Worm (Caenorhabditis elegans): Measurements from ENCODE around the gene pat-4.
A peak's percentile ranks its signal among the peaks of the same experiment; 100 is the strongest.

Gene pat-4

DNA sequence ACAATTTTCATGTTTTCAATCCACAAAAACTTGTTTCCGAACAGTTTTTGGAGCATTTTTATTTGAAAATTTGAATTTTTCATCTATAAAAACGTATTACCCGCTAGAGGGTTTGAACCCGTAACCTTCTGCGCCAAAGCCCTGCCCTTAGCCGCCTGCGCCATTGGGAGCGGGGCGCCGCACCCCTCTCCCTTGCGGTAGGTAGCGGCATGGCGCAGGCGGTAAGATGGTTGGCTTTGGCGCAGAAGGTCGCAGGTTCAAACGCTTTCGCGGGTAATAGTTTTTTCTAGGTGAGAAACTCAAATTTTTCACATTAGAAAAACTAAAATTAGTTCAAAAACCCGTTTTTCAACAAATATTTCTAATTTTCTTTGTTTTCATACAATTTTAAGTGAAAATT lies 43.0 kb downstream of the pat-4 start:
- peak; percentile 73 for TF ChIP-seq zfh-2 (GFP tag; conservative IDR thresholded peaks at IDR 0.05)
- 0 out of 2 replicates have a peak, but pooled peaks have one; percentile 8 for TF ChIP-seq pbrm-1 (GFP tag; IDR thresholded peaks at IDR 0.05)
- peak; percentile 29; the same call in 1 of the 2 replicates for TF ChIP-seq egrh-3 (GFP tag; IDR thresholded peaks at IDR 0.05)
- TF ChIP-seq D2030.7 (GFP tag; IDR thresholded peaks at IDR 0.05), result 0 out of 2 replicates have a peak, but pooled peaks have one; percentile 35
- TF ChIP-seq dpl-1 (GFP tag; optimal IDR thresholded peaks at IDR 0.05), result no peak

DNA sequence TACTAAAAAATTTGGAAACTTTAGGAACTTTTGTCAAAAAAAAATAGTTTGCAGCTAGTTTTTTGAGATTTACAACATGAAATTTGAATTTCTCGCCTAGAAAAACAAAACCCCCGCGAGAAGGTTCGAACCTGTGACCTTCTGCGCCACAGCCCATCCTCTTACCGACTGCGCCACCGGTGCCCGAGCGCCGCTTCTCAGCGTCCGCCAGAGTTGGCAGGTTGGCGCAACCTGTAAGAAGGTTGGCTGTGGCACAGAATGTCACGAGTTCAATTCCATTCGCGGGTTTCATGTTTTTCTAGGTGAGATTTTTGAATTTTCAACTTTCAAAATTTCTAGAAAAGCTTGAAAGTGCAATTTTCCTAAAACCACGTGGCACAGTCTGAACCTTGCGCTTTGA lies 44.2 kb downstream of the pat-4 start:
- TF ChIP-seq Y67H2A.10 (GFP tag; conservative IDR thresholded peaks at IDR 0.05), result no peak
- TF ChIP-seq egrh-3 (GFP tag; IDR thresholded peaks at IDR 0.05), result peak; percentile 45; the same call in 1 of the 2 replicates
- no peak for TF ChIP-seq madf-6 (GFP tag; IDR thresholded peaks at IDR 0.05)
- TF ChIP-seq hlh-26 (GFP tag; conservative IDR thresholded peaks at IDR 0.05), result no peak
- TF ChIP-seq zfh-2 (GFP tag; conservative IDR thresholded peaks at IDR 0.05), result peak; percentile 65
- TF ChIP-seq ztf-18 (tag; optimal IDR thresholded peaks at IDR 0.05), result no peak
- TF ChIP-seq ztf-6 (GFP tag; IDR thresholded peaks at IDR 0.05), result no peak
- no peak for TF ChIP-seq egl-18 (GFP tag; IDR thresholded peaks at IDR 0.05)
- no peak for TF ChIP-seq cebp-1 (GFP tag; IDR thresholded peaks at IDR 0.05)
- TF ChIP-seq cebp-1 (tag; optimal IDR thresholded peaks at IDR 0.05), result no peak
- no peak for TF ChIP-seq hmg-1.2 (GFP tag; IDR thresholded peaks at IDR 0.05)
- TF ChIP-seq Y53G8AR.9 (GFP tag; conservative IDR thresholded peaks at IDR 0.05), result no peak
- no peak for TF ChIP-seq hmg-20 (GFP tag; IDR thresholded peaks at IDR 0.05)
- no peak for TF ChIP-seq F33H1.4 (GFP tag; IDR thresholded peaks at IDR 0.05)
- TF ChIP-seq bed-1 (GFP tag; IDR thresholded peaks at IDR 0.05), result no peak
- no peak for TF ChIP-seq repo-1 (tag; optimal IDR thresholded peaks at IDR 0.05)

DNA sequence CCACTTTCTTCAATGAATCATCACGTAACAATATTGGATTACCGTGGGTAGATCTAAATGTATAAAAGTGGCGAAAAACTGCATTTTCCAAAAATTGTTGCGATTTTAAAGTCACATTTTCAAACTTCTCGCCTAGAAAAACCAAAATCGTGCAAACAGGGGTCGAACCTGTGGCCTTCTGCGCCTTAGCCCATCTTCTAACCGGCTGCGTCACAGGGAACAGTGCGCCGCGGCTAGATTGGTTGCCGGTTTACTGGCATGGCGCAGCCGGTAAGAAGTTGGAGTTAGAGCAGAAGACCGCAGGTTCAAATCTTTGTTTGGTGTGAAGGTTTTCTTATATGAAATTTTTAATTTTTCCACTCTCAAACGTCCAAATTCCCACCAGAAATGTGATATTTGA lies 45.5 kb downstream of the pat-4 start:
- TF ChIP-seq cebp-2 (GFP tag; IDR thresholded peaks at IDR 0.05) (no peak), cebp-1 (GFP tag; IDR thresholded peaks at IDR 0.05) (no peak), cebp-1 (tag; optimal IDR thresholded peaks at IDR 0.05) (no peak), efl-1 (GFP tag; optimal IDR thresholded peaks at IDR 0.05) (no peak), madf-10 (tag; optimal IDR thresholded peaks at IDR 0.05) (no peak), chd-7 (tag; optimal IDR thresholded peaks at IDR 0.05) (no peak), attf-5 (GFP tag; optimal IDR thresholded peaks at IDR 0.05) (no peak), ceh-91 (GFP tag; IDR thresholded peaks at IDR 0.05) (no peak), hsf-1 (GFP tag; IDR thresholded peaks at IDR 0.05) (no peak), egl-18 (GFP tag; IDR thresholded peaks at IDR 0.05) (no peak), rpc-1 (optimal IDR thresholded peaks at IDR 0.05) (no peak), rpc-1 (tag; optimal IDR thresholded peaks at IDR 0.05) (peak; percentile 30), tbp1 (GFP tag; optimal IDR thresholded peaks at IDR 0.05) (peak; percentile 64)

DNA sequence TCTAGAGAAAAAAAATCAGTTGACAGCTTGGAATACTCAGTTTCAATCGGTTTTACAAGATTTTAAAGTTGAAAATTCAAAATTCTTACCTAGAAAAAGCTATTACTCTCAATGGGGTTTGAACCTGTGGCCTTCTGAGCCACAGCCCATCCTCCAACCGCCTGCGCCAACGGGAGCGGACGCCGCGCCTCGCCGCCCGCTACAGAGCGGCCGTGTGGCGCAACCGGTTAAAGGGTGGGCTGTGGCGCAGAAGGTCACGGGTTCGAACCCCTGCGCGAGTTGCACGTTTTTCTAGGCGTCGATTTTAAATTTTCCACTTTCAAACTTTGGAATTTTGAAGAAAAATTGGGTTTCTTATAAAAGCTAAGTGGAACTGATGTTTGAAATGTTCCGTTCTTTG lies 46.3 kb downstream of the pat-4 start:
- TF ChIP-seq mcd-1 (GFP tag; IDR thresholded peaks at IDR 0.05) (0 out of 2 replicates have a peak, but pooled peaks have one; percentile 16), ztf-25 (GFP tag; IDR thresholded peaks at IDR 0.05) (0 out of 2 replicates have a peak, but pooled peaks have one; percentile 64), Y53F4B.3 (GFP tag; IDR thresholded peaks at IDR 0.05) (no peak), lsy-27 (tag; optimal IDR thresholded peaks at IDR 0.05; ENCODE audit: borderline replicate concordance, insufficient read depth) (no peak), repo-1 (tag; optimal IDR thresholded peaks at IDR 0.05) (no peak), D2030.7 (GFP tag; IDR thresholded peaks at IDR 0.05) (0 out of 2 replicates have a peak, but pooled peaks have one; percentile 20), tbx-9 (tag; optimal IDR thresholded peaks at IDR 0.05; ENCODE audit: borderline replicate concordance) (no peak), nhr-179 (tag; optimal IDR thresholded peaks at IDR 0.05) (no peak), zfh-2 (GFP tag; conservative IDR thresholded peaks at IDR 0.05) (peak; percentile 91), madf-3 (GFP tag; IDR thresholded peaks at IDR 0.05) (no peak), F37B4.10 (GFP tag; IDR thresholded peaks at IDR 0.05) (0 out of 2 replicates have a peak, but pooled peaks have one; percentile 12), egrh-3 (GFP tag; IDR thresholded peaks at IDR 0.05) (peak; percentile 89)
